Fruit fly (Drosophila melanogaster): Measurements from ENCODE around the gene CG31635.

CG31635 gene

DNA sequence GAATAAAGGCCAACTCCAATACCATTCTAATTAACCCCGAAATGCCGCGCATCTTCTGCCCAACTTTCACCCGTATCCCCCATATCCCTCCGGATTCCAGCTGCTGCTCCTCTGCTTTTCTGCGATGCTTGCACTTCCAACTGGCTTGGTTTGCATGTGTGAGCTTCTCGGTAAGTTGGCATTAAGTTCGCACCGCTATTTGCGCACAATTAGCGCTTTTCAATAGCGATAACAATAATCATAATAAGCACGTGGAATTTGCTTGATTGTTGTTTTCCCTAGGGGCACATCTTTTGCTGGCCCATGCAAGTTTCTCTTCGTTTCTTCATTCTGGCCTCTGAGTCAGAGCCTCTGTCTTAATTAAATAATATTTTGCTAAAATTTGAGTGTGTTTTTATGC is 26.9 kb downstream of the CG31635 start:
- no peak for TF ChIP-seq lola (GFP tag; optimal IDR thresholded peaks at IDR 0.05)
- no peak for TF ChIP-seq sv (GFP tag; optimal IDR thresholded peaks at IDR 0.05)
- TF ChIP-seq OdsH (GFP tag; optimal IDR thresholded peaks at IDR 0.05): no peak
- no peak for TF ChIP-seq N (GFP tag; optimal IDR thresholded peaks at IDR 0.05)
- TF ChIP-seq Dif (GFP tag; optimal IDR thresholded peaks at IDR 0.05; ENCODE audit: partially characterized antibody): no peak
- no peak for TF ChIP-seq Dfd (GFP tag; optimal IDR thresholded peaks at IDR 0.05)
- no peak for TF ChIP-seq foxo (GFP tag; optimal IDR thresholded peaks at IDR 0.05)
- no peak for TF ChIP-seq Hnf4 (GFP tag; optimal IDR thresholded peaks at IDR 0.05)
- TF ChIP-seq Rel (GFP tag; optimal IDR thresholded peaks at IDR 0.05): no peak
- no peak for TF ChIP-seq Rel (tag; optimal IDR thresholded peaks at IDR 0.05)

DNA sequence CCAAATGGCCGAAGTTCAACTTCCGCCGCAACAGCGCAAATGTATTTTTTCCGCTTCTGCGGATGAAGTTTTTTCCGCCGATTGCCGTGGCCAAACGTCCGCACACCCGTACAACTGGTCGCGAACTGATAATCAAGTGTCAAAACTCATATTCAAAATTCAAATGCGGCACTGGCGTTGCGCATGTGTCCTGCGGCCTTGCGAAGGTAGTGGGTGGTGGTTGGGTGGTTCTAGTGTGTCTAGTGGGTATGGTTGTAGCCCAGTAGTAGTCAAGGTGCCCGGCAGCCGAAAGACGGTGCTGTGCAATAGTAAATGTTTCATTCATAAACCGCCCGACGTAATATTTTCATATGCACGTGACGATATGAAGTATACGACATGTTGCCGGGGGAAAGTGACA is 27.3 kb downstream of the CG31635 start, which contains the start of gene DIP-iota:
Gene DIP-iota (minus strand): TSS at position 101 of the 400 bp plus-strand sequence.
- no peak for TF ChIP-seq Hr78 (GFP tag; optimal IDR thresholded peaks at IDR 0.05)
- no peak for TF ChIP-seq dsf (GFP tag; optimal IDR thresholded peaks at IDR 0.05; ENCODE audit: borderline replicate concordance)
- TF ChIP-seq lola (GFP tag; optimal IDR thresholded peaks at IDR 0.05): no peak
- no peak for TF ChIP-seq Abd-B (GFP tag; optimal IDR thresholded peaks at IDR 0.05)
- no peak for TF ChIP-seq Rel (GFP tag; optimal IDR thresholded peaks at IDR 0.05)
- no peak for TF ChIP-seq Rel (tag; optimal IDR thresholded peaks at IDR 0.05)
- no peak for TF ChIP-seq sage (GFP tag; optimal IDR thresholded peaks at IDR 0.05)
- TF ChIP-seq Dfd (GFP tag; optimal IDR thresholded peaks at IDR 0.05): no peak
- TF ChIP-seq dmrt93B (GFP tag; optimal IDR thresholded peaks at IDR 0.05): no peak
- no peak for TF ChIP-seq usp (GFP tag; optimal IDR thresholded peaks at IDR 0.05)
- TF ChIP-seq jim (GFP tag; optimal IDR thresholded peaks at IDR 0.05): no peak
- TF ChIP-seq Vsx2 (GFP tag; optimal IDR thresholded peaks at IDR 0.05; ENCODE audit: partially characterized antibody): no peak
- no peak for TF ChIP-seq OdsH (GFP tag; optimal IDR thresholded peaks at IDR 0.05)
- TF ChIP-seq rgr (GFP tag; optimal IDR thresholded peaks at IDR 0.05): no peak
- TF ChIP-seq psq (GFP tag; optimal IDR thresholded peaks at IDR 0.05): no peak
- TF ChIP-seq sv (GFP tag; optimal IDR thresholded peaks at IDR 0.05): no peak
- no peak for TF ChIP-seq foxo (GFP tag; optimal IDR thresholded peaks at IDR 0.05)
- no peak for TF ChIP-seq Hnf4 (GFP tag; optimal IDR thresholded peaks at IDR 0.05)
- TF ChIP-seq Myc (optimal IDR thresholded peaks at IDR 0.05): no peak
- TF ChIP-seq dl (GFP tag; optimal IDR thresholded peaks at IDR 0.05; ENCODE audit: insufficient read depth in 1 of 2, partially characterized antibody in 2 of 2): no peak

DNA sequence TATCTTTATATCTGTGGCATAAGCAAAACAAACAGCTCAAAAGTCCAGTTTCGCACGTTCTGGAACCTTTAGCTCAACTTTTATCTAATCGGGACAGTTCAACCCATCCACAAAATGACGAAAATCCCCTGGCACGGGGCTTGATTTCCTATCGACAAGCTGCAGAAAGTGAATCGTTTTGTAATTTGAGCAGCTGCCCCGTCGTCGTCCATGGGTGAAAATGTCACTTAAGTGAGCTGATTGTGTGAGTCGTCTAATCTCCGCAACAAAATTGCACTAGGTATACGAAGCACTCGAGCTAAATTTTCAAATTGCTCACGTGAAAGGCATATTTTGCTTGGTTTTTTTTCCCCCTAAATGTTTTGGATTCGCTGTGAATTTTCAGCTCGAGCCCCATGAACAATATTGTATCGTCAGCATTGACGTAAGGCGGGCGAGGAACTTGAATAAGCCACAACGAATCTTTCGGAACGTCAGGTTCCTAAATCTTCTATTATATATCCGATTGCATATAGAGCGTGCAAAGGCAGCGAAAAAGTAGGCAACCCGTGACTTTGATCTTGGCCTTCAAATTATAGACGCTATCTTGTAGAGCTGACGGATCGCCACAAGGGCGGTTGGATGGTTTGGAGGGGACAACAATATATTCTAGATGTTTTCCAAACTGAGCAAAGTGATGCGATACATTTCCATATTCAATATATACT is 34.5 kb downstream of the CG31635 start:
- TF ChIP-seq lola (GFP tag; optimal IDR thresholded peaks at IDR 0.05) (no peak), Rel (GFP tag; optimal IDR thresholded peaks at IDR 0.05) (no peak), Rel (tag; optimal IDR thresholded peaks at IDR 0.05) (peak; percentile 82), HLH106 (tag; optimal IDR thresholded peaks at IDR 0.05) (no peak), h (GFP tag; optimal IDR thresholded peaks at IDR 0.05) (peak; percentile 2), rgr (GFP tag; optimal IDR thresholded peaks at IDR 0.05) (no peak), CrebA (GFP tag; optimal IDR thresholded peaks at IDR 0.05; ENCODE audit: borderline replicate concordance) (no peak)

DNA sequence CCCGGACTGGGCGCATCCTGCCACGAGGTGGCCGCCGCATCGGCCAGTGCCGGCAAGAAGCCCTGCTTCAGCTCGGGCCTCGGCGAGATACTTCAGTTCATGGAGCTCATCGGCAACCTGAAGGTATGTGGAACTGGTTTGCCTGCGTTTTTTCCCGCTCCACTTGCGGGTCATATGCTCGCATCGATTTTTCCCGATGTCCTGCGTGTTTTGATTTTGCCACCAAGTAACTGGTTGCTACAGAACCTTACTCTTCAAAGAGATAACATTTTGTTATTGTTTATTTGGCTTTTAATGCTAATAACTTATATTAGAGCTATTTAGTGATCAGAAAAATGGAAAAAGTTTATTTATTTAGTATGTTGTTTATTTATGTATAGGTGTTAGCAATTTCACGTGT is 35.8 kb downstream of the CG31635 start:
- no peak for TF ChIP-seq psq (GFP tag; optimal IDR thresholded peaks at IDR 0.05)
- no peak for TF ChIP-seq lola (GFP tag; optimal IDR thresholded peaks at IDR 0.05)
- TF ChIP-seq br (GFP tag; optimal IDR thresholded peaks at IDR 0.05): no peak
- no peak for TF ChIP-seq OdsH (GFP tag; optimal IDR thresholded peaks at IDR 0.05)
- TF ChIP-seq Jra (GFP tag; optimal IDR thresholded peaks at IDR 0.05): no peak
- TF ChIP-seq pan (optimal IDR thresholded peaks at IDR 0.05): no peak
- no peak for TF ChIP-seq CG32264 (GFP tag; optimal IDR thresholded peaks at IDR 0.05)
- no peak for TF ChIP-seq Hr83 (GFP tag; optimal IDR thresholded peaks at IDR 0.05; ENCODE audit: poor library complexity, severe bottlenecking)
- TF ChIP-seq foxo (GFP tag; optimal IDR thresholded peaks at IDR 0.05): no peak
- TF ChIP-seq Hnf4 (GFP tag; optimal IDR thresholded peaks at IDR 0.05): no peak
- no peak for TF ChIP-seq brk (GFP tag; optimal IDR thresholded peaks at IDR 0.05)
- no peak for TF ChIP-seq Sp1 (GFP tag; optimal IDR thresholded peaks at IDR 0.05)
- no peak for TF ChIP-seq Hr78 (GFP tag; optimal IDR thresholded peaks at IDR 0.05)
- TF ChIP-seq N (GFP tag; optimal IDR thresholded peaks at IDR 0.05): no peak
- TF ChIP-seq dl (GFP tag; optimal IDR thresholded peaks at IDR 0.05; ENCODE audit: insufficient read depth in 1 of 2, partially characterized antibody in 2 of 2): no peak
- no peak for TF ChIP-seq tai (GFP tag; optimal IDR thresholded peaks at IDR 0.05)
- no peak for TF ChIP-seq Rel (GFP tag; optimal IDR thresholded peaks at IDR 0.05)
- TF ChIP-seq Rel (tag; optimal IDR thresholded peaks at IDR 0.05): no peak

Measured in whole organism, wandering third instar larva.